Worm (Caenorhabditis elegans) whole organism, young adult: ENCODE results near the gene alh-7.

Experiments
- bed-1 ChIP-seq: fragments of 200-800 bp; sonication (Bioruptor generic); IDR thresholded peaks from 2 replicates; pipeline ENCODE4 v1.3.6; 2022; ENCODE audit warnings: missing genetic modification reagents, missing genetic modification characterization, missing compliant biosample characterization
- bed-2 ChIP-seq: fragments of 200-800 bp; sonication (Bioruptor generic); IDR thresholded peaks from 2 replicates; pipeline ENCODE4 v1.3.6; 2022; ENCODE audit warnings: missing genetic modification reagents, missing genetic modification characterization, missing compliant biosample characterization
- ccch-3 ChIP-seq: fragments of 200-800 bp; sonication (Bioruptor generic); optimal IDR thresholded peaks from 2 replicates; lab custom pipeline; 2018; ENCODE audit warnings: mild to moderate bottlenecking, missing genetic modification characterization, missing compliant biosample characterization
- egl-44 ChIP-seq: fragments of 200-800 bp; sonication (Bioruptor generic); IDR thresholded peaks from 2 replicates; pipeline ENCODE4 v1.3.6; 2022; ENCODE audit warnings: missing genetic modification reagents, missing genetic modification characterization, missing compliant biosample characterization
- lin-40 ChIP-seq: sonication (generic microtip); optimal IDR thresholded peaks from 2 replicates; lab custom pipeline; 2016; ENCODE audit warnings: missing genetic modification characterization, mild to moderate bottlenecking, missing compliant biosample characterization, missing genotype, missing genetic modification reagents
- sea-2 ChIP-seq: fragments of 200-800 bp; sonication (Bioruptor generic); IDR thresholded peaks from 2 replicates; pipeline ENCODE4 v1.3.6; 2022; ENCODE audit warnings: missing genetic modification characterization, missing compliant biosample characterization
- snpc-4 ChIP-seq, 5 experiments: fragments of 150-350 bp in 1 of 5; sonication (generic microtip) in 4 of 5; optimal IDR thresholded peaks; 2 replicates each; lab custom pipeline; 2014 to 2018; ENCODE audit warnings: missing genetic modification characterization in 5 of 5, missing biosample characterization in 3 of 5, antibody characterized with exemption in 2 of 5, mild to moderate bottlenecking in 2 of 5, missing compliant biosample characterization in 2 of 5, missing genotype in 2 of 5, moderate library complexity in 2 of 5, missing genetic modification reagents in 1 of 5

DNA sequence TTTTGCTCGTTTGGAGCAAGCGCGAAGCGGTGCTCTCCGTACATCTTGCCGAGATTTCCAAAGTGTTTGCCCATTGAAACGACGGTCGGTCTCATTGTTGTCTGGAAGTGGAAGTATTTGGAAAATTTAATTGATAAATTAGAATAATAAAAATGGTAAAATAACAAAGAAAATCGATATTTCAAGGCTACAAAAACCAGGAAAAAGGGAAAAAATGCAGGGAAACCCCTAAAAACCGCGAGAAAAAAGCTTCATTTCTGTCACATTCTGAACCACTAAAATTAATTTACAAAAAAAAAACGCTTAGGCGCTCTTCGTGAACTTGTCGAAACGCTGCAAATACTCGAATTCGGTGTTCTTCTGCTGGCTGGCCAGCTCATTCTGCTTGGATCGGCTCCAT is 1.4 kb upstream of the alh-7 start, which contains the start of gene F45H10.2:
- TF ChIP-seq snpc-4 (GFP tag; optimal IDR thresholded peaks at IDR 0.05; lab: Kevin White, UChicago) (no peak), snpc-4 (tag; optimal IDR thresholded peaks at IDR 0.05; lab: Kevin White, UChicago) (no peak), ccch-3 (GFP tag; lab: Kevin White, UChicago) (no peak), sea-2 (GFP tag; lab: Robert Waterston, UW) (no peak), lin-40 (tag; lab: Kevin White, UChicago) (no peak), egl-44 (GFP tag; lab: Robert Waterston, UW) (no peak), bed-2 (GFP tag; lab: Robert Waterston, UW) (no peak), bed-1 (GFP tag; lab: Robert Waterston, UW) (no peak)
